Fruit fly (Drosophila melanogaster): ENCODE measurements around the gene Ir10a.

DNA sequence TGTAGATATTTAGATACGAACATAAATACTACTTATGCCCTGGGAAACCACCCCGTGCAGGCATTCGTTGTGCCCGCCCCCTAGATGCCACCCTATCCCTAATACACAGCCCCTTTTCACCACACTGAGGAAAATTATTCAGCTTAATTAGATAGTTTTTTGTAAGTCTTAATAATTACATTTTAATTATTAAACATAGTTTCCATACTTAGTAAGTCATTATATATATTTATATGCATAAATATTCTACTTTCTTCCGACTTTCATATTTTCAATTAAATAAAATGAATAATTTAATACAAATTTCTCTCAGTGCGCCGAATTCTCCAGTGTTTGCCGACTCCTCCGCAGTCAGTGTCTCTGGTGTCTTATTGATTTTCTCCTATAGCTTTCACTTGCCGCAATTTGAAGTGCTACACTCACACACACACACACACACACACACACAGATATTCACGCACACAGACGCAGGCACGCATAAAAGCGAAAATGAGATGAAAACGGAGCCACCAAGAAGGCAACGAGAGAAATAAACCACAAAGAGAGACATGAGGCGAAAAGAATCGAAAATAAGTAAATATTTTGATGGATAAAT is 15.5 kb downstream of the Ir10a start:
- TF ChIP-seq CG13204 (GFP tag; optimal IDR thresholded peaks at IDR 0.05) = no peak
- no peak for TF ChIP-seq D1 (tag; optimal IDR thresholded peaks at IDR 0.05)
- TF ChIP-seq CG15710 (tag; optimal IDR thresholded peaks at IDR 0.05) = no peak
- no peak for TF ChIP-seq Pif1B (GFP tag; optimal IDR thresholded peaks at IDR 0.05)
- TF ChIP-seq CG34367 (tag; optimal IDR thresholded peaks at IDR 0.05) = no peak
- TF ChIP-seq CG17806 (tag; optimal IDR thresholded peaks at IDR 0.05) = no peak
- TF ChIP-seq CG8301 (tag; optimal IDR thresholded peaks at IDR 0.05) = no peak
- TF ChIP-seq CG14655 (GFP tag; optimal IDR thresholded peaks at IDR 0.05) = no peak
- TF ChIP-seq EcR (GFP tag; optimal IDR thresholded peaks at IDR 0.05) = no peak
- TF ChIP-seq Pif1A (GFP tag; optimal IDR thresholded peaks at IDR 0.05) = no peak
- TF ChIP-seq CG9948 (tag; optimal IDR thresholded peaks at IDR 0.05) = no peak
- no peak for TF ChIP-seq CG10348 (GFP tag; IDR thresholded peaks at IDR 0.05)
- TF ChIP-seq rn (GFP tag; IDR thresholded peaks at IDR 0.05) = no peak

All from whole organism, pupa.